Fruit fly (Drosophila melanogaster) whole organism: ENCODE results near the gene intr.

Experiments used
- CG8478 ChIP-seq: fragments of >200 bp; optimal IDR thresholded peaks from 2 replicates; lab custom pipeline; 2018; ENCODE audit warnings: inconsistent platforms
- Dll ChIP-seq: fragments of >200 bp; optimal IDR thresholded peaks from 2 replicates; lab custom pipeline; 2017
- EcR ChIP-seq, 2 experiments: fragments of >200 bp; optimal IDR thresholded peaks; 2 replicates each; lab custom pipeline; 2017; ENCODE audit warnings: missing biosample characterization in 2 of 2, missing genetic modification characterization in 2 of 2, missing genetic modification reagents in 2 of 2
- pan ChIP-seq: fragments of >200 bp; optimal IDR thresholded peaks from 2 replicates; lab custom pipeline; 2017
- psq ChIP-seq: fragments of >200 bp; optimal IDR thresholded peaks from 2 replicates; lab custom pipeline; 2017
- usp ChIP-seq: fragments of >200 bp; optimal IDR thresholded peaks from 2 replicates; lab custom pipeline; 2017; ENCODE audit warnings: missing biosample characterization, missing genetic modification characterization, mixed read lengths

intr gene

DNA sequence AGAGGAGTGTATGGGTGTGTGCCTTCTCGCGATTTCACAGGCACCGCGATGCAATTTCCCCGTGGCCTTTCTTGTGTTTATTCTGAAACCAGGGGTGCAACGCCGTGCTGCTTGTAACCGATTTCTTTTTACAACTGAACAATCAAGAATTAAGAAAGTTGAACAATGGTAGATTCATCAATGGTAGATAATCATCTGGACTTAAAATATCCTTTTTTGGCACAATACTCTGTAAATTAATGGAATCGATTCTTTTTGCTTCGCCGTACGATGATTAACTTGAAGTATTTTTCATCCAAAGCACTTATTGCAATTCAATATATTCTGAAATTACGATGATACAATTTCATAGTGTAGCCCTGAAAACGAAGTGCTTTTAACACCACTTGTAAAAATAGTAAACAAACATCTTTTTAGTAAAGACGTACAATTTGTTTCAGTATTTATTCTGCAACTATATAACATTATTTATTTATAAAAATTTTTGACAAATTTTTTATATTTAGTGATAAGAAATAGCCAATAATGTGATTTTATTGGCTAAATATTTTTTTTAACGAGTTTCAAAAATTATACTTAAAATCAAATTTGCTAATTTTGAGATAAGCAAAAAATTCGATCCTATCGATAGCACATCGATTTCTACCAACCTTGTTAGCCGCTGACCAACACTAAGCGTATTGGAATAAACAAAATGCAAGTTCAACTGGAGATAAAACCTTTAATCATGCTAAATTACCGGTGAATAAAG, 29.4 kb downstream of the intr start, which contains the start of the genes CG1523 and CG1647:
TSS of gene CG1523 (minus strand) at position 114 of the 751 bp plus-strand sequence.
TSS of gene CG1647 (plus strand) at position 667 of the 751 bp plus-strand sequence.
- TF ChIP-seq usp (GFP tag; lab: Kevin White, UChicago) (no peak), pan (lab: Kevin White, UChicago) (no peak), CG8478 (lab: Kevin White, UChicago) (no peak), psq (lab: Kevin White, UChicago) (no peak), EcR (GFP tag; optimal IDR thresholded peaks at IDR 0.05; lab: Kevin White, UChicago) (no peak), Dll (lab: Kevin White, UChicago) (no peak)

- TF ChIP-seq pan (lab: Kevin White, UChicago), result no peak
Measured at dm6 chr3R:28827222-28827621, 36.9 kb downstream of the intr start.

- no peak for TF ChIP-seq usp (GFP tag; lab: Kevin White, UChicago)
- TF ChIP-seq EcR (GFP tag; optimal IDR thresholded peaks at IDR 0.05; lab: Kevin White, UChicago), result no peak
- TF ChIP-seq psq (lab: Kevin White, UChicago), result no peak
- no peak for TF ChIP-seq pan (lab: Kevin White, UChicago)
- TF ChIP-seq Dll (lab: Kevin White, UChicago), result no peak
- no peak for TF ChIP-seq CG8478 (lab: Kevin White, UChicago)
Measured at dm6 chr3R:28829328-28829916, 39.1 kb downstream of the intr start.

DNA sequence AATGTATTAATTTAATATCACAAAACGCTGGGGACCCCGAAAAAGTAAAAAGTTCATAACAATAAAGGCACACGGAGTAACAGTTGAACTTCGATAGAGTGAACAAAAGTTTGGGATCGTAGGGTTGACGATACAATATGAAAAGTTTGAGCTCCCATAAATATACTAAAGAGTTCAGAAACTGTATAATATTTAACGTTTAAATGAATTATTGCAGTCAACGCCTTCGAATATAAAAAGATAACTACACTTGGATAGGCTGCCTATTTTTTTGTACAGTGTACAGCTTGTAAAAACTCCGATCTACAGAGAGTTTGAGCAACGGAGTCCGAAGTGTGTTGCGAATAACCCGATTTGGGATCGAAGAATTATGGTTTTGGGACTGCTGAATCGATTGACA, 40.4 kb downstream of the intr start:
- TF ChIP-seq EcR (GFP tag; optimal IDR thresholded peaks at IDR 0.05; lab: Kevin White, UChicago), result no peak
- TF ChIP-seq psq (lab: Kevin White, UChicago), result no peak
- no peak for TF ChIP-seq pan (lab: Kevin White, UChicago)
- TF ChIP-seq usp (GFP tag; lab: Kevin White, UChicago), result no peak
- TF ChIP-seq CG8478 (lab: Kevin White, UChicago), result no peak
- no peak for TF ChIP-seq Dll (lab: Kevin White, UChicago)

dm6 chr3R:28831172-28831571, 40.9 kb downstream of the intr start:
- no peak for TF ChIP-seq CG8478 (lab: Kevin White, UChicago)
- no peak for TF ChIP-seq pan (lab: Kevin White, UChicago)
- no peak for TF ChIP-seq Dll (lab: Kevin White, UChicago)
- no peak for TF ChIP-seq usp (GFP tag; lab: Kevin White, UChicago)
- TF ChIP-seq EcR (GFP tag; optimal IDR thresholded peaks at IDR 0.05; lab: Kevin White, UChicago), result no peak
- TF ChIP-seq psq (lab: Kevin White, UChicago), result no peak

DNA sequence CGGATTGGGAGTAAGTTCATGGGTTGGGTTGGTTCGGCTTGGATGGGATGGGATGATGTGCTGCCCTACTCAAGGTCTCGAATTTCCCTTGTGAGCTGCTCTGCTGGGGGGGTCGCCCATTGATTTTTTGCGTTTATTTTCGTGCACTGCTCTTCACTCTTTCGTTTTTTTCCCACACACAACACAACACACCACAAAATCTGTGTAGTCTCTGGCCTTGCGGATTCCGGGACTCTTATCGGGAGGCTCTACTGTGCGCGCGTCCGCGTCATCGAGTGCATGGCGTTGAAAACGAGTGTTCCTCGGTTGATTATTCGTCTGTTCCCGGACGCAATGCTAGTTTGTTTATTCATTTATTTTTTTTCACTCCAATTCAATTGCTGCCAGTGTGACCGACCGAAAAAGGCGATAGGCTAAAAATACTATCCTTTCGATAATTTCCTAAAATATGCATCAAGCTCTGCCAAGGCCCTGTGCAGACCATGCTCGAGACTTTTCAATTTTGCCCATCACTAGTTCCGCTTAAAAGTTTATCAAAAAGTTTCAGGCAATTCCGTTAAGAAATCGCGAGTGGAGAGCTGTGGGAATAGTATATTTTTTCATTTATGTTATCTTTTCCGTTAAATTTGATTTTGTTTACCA, 41.4 kb downstream of the intr start, which contains the start of gene WASp:
TSS of gene WASp (minus strand) at position 399 of the 642 bp plus-strand sequence.
- TF ChIP-seq pan (lab: Kevin White, UChicago), result no peak
- TF ChIP-seq Dll (lab: Kevin White, UChicago), result no peak
- TF ChIP-seq EcR (GFP tag; optimal IDR thresholded peaks at IDR 0.05; lab: Kevin White, UChicago), result no peak
- no peak for TF ChIP-seq CG8478 (lab: Kevin White, UChicago)
- TF ChIP-seq usp (GFP tag; lab: Kevin White, UChicago), result no peak
- TF ChIP-seq psq (lab: Kevin White, UChicago), result no peak

DNA sequence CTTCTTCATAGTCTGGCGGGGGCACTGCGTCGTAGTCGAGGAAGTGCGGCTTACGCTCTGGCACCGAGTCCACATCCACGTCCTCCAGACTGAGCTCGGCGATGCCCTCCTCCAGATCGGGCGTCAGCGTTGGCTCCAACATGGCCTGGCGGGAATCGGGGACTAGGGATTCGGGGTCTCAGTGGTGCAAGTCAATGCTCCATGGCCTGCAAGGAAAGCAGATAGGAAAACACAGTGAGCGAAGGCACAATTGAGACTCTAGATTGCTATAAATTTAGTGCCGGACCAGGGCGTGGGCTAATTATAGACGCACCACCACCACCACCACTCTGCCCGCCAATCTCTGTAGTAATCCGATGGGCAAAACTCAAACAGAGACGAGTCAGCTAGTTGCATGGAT, 50.3 kb downstream of the intr start:
- TF ChIP-seq CG8478 (lab: Kevin White, UChicago) (no peak), EcR (GFP tag; optimal IDR thresholded peaks at IDR 0.05; lab: Kevin White, UChicago) (no peak), psq (lab: Kevin White, UChicago) (no peak), usp (GFP tag; lab: Kevin White, UChicago) (no peak), pan (lab: Kevin White, UChicago) (no peak), Dll (lab: Kevin White, UChicago) (no peak)
